Worm (Caenorhabditis elegans): Measurements from ENCODE around the gene nlp-57.

nlp-57 gene

ce11 chrX:11351288-11351687 lies 34.4 kb downstream of the nlp-57 start:
- TF ChIP-seq fkh-10 (GFP tag; optimal IDR thresholded peaks at IDR 0.05) (no peak), eor-1 (tag; optimal IDR thresholded peaks at IDR 0.05) (no peak), pqm-1 (tag; optimal IDR thresholded peaks at IDR 0.05) (peak; percentile 21), nhr-11 (tag; optimal IDR thresholded peaks at IDR 0.05) (no peak), unc-39 (tag; optimal IDR thresholded peaks at IDR 0.05) (no peak), elt-2 (tag; optimal IDR thresholded peaks at IDR 0.05) (peak; percentile 91), R02D3.7 (tag; optimal IDR thresholded peaks at IDR 0.05) (no peak)

- no peak for TF ChIP-seq jun-1 (tag; optimal IDR thresholded peaks at IDR 0.05)
- TF ChIP-seq ceh-28 (tag; optimal IDR thresholded peaks at IDR 0.05) = no peak
- TF ChIP-seq nhr-43 (tag; optimal IDR thresholded peaks at IDR 0.05; ENCODE audit: poor library complexity, severe bottlenecking) = no peak
- TF ChIP-seq ZK546.5 (tag; optimal IDR thresholded peaks at IDR 0.05) = no peak
Observed at ce11 chrX:11351856-11352255, 35.0 kb downstream of the nlp-57 start, which contains the start of gene pgp-3. pgp-3 (plus strand) TSS chrX:11352156.

ce11 chrX:11355856-11356255 lies 39.0 kb downstream of the nlp-57 start:
- TF ChIP-seq daf-12 (tag; optimal IDR thresholded peaks at IDR 0.05) = no peak
- no peak for TF ChIP-seq unc-62 (GFP tag; optimal IDR thresholded peaks at IDR 0.05)
- TF ChIP-seq mdl-1 (tag; optimal IDR thresholded peaks at IDR 0.05) = no peak
- TF ChIP-seq elt-3 (tag; optimal IDR thresholded peaks at IDR 0.05) = no peak
- TF ChIP-seq ceh-9 (tag; optimal IDR thresholded peaks at IDR 0.05) = no peak
- no peak for TF ChIP-seq tbx-2 (tag; optimal IDR thresholded peaks at IDR 0.05)
- TF ChIP-seq elt-1 (tag; optimal IDR thresholded peaks at IDR 0.05) = no peak

ce11 chrX:11357516-11357915 lies 40.7 kb downstream of the nlp-57 start, which contains the start of gene pgp-4:
pgp-4 (plus strand) TSS chrX:11357816.
- TF ChIP-seq lin-39 (tag; optimal IDR thresholded peaks at IDR 0.05) (no peak), lsy-12 (tag; optimal IDR thresholded peaks at IDR 0.05) (no peak), aly-2 (tag; optimal IDR thresholded peaks at IDR 0.05) (no peak), fos-1 (tag; optimal IDR thresholded peaks at IDR 0.05) (no peak), nfya-1 (tag; optimal IDR thresholded peaks at IDR 0.05; ENCODE audit: insufficient read depth) (no peak)

ce11 chrX:11364914-11365313 lies 48.1 kb downstream of the nlp-57 start:
- no peak for TF ChIP-seq mdl-1 (tag; optimal IDR thresholded peaks at IDR 0.05)
- no peak for TF ChIP-seq nhr-237 (tag; optimal IDR thresholded peaks at IDR 0.05)
- TF ChIP-seq elt-2 (tag; optimal IDR thresholded peaks at IDR 0.05) = peak; percentile 36
- no peak for TF ChIP-seq unc-62 (GFP tag; optimal IDR thresholded peaks at IDR 0.05)
- TF ChIP-seq pha-4 (tag; optimal IDR thresholded peaks at IDR 0.05) = peak; percentile 71
- TF ChIP-seq nhr-76 (tag; optimal IDR thresholded peaks at IDR 0.05) = no peak

- TF ChIP-seq fkh-2 (tag; optimal IDR thresholded peaks at IDR 0.05) (no peak), pha-4 (tag; optimal IDR thresholded peaks at IDR 0.05) (peak; percentile 10)
Observed at ce11 chrX:11365995-11366394, 49.1 kb downstream of the nlp-57 start.

ce11 chrX:11367087-11367486 lies 50.2 kb downstream of the nlp-57 start:
- TF ChIP-seq pqm-1 (tag; optimal IDR thresholded peaks at IDR 0.05) (no peak), elt-2 (tag; optimal IDR thresholded peaks at IDR 0.05) (peak; percentile 5)

ce11 chrX:11367640-11368039 lies 50.8 kb downstream of the nlp-57 start:
- TF ChIP-seq lin-39 (tag; optimal IDR thresholded peaks at IDR 0.05) (peak; percentile 66), sea-2 (GFP tag; optimal IDR thresholded peaks at IDR 0.05) (peak; percentile 19), lsy-12 (tag; optimal IDR thresholded peaks at IDR 0.05) (no peak)

Measured in whole organism, L3 larva.